Worm (Caenorhabditis elegans) whole organism, L2 larva: ENCODE measurements around the gene Y38C1AA.1.

Experiments used
- ZK546.5 ChIP-seq: sonication (generic microtip); optimal IDR thresholded peaks from 2 replicates; lab custom pipeline; 2017; ENCODE audit warnings: missing biosample characterization, missing genetic modification characterization
- elt-1 ChIP-seq: fragments of 150-350 bp; optimal IDR thresholded peaks from 2 replicates; lab custom pipeline; 2014; ENCODE audit warnings: missing biosample characterization, missing genetic modification characterization
- elt-3 ChIP-seq: sonication (generic microtip); optimal IDR thresholded peaks from 2 replicates; lab custom pipeline; 2017; ENCODE audit warnings: missing biosample characterization, missing genetic modification characterization
- lin-13 ChIP-seq: fragments of 150-350 bp; optimal IDR thresholded peaks from 2 replicates; lab custom pipeline; 2014; ENCODE audit warnings: missing biosample characterization, missing genetic modification reagents, missing genetic modification characterization
- lsy-2 ChIP-seq, 2 experiments: fragments of 150-350 bp in 1 of 2; sonication (generic microtip) in 1 of 2; optimal IDR thresholded peaks; 2 replicates each; lab custom pipeline; 2014 to 2017; ENCODE audit warnings: missing biosample characterization in 2 of 2, missing genetic modification characterization in 2 of 2
- nhr-11 ChIP-seq: fragments of 150-350 bp; optimal IDR thresholded peaks from 2 replicates; lab custom pipeline; 2014; ENCODE audit warnings: missing biosample characterization, missing genetic modification characterization
- nhr-237 ChIP-seq: fragments of 150-350 bp; optimal IDR thresholded peaks from 2 replicates; lab custom pipeline; 2014; ENCODE audit warnings: missing biosample characterization, missing genetic modification characterization
- snpc-4 ChIP-seq: fragments of 150-350 bp; optimal IDR thresholded peaks from 2 replicates; lab custom pipeline; 2014; ENCODE audit warnings: missing biosample characterization, missing genetic modification characterization
- ztf-4 ChIP-seq: fragments of 150-350 bp; optimal IDR thresholded peaks from 2 replicates; lab custom pipeline; 2014; ENCODE audit warnings: missing biosample characterization, missing genetic modification characterization

ce11 chrIV:210591-210990, 2.6 kb downstream of the Y38C1AA.1 start:
- TF ChIP-seq elt-1 (tag; lab: Kevin White, UChicago) (no peak), nhr-237 (tag; lab: Kevin White, UChicago) (no peak), ZK546.5 (tag; lab: Kevin White, UChicago) (no peak), snpc-4 (tag; lab: Kevin White, UChicago) (no peak), lsy-2 (tag; optimal IDR thresholded peaks at IDR 0.05; lab: Kevin White, UChicago) (peak in 1 of 2 experiments; percentile 36), ztf-4 (tag; lab: Kevin White, UChicago) (no peak), elt-3 (tag; lab: Kevin White, UChicago) (no peak), lin-13 (GFP tag; lab: Kevin White, UChicago) (peak; percentile 14), nhr-11 (tag; lab: Kevin White, UChicago) (no peak)
